Fruit fly (Drosophila melanogaster) whole organism, embryonic: ENCODE data around the gene janB.

ENCODE experiments used
- Bgb ChIP-seq: fragments of 200-800 bp; sonication (Bioruptor generic); IDR thresholded peaks from 2 replicates; pipeline ENCODE4 v1.3.6; 2022; ENCODE audit warnings: missing biosample characterization, missing genetic modification characterization; ENCODE audit not compliant: partially characterized antibody
- C15 ChIP-seq: fragments of 200-800 bp; sonication (Bioruptor generic); IDR thresholded peaks from 3 replicates; pipeline ENCODE4 v1.3.6; 2022; ENCODE audit warnings: missing biosample characterization, missing genetic modification characterization
- CG10147 ChIP-seq: fragments of 200-800 bp; sonication (Bioruptor generic); optimal IDR thresholded peaks from 2 replicates; lab custom pipeline; 2019; ENCODE audit warnings: missing biosample characterization, mild to moderate bottlenecking, missing genetic modification characterization, moderate library complexity
- CG10267 ChIP-seq: fragments of 200-800 bp; sonication (Bioruptor generic); optimal IDR thresholded peaks from 2 replicates; lab custom pipeline; 2018; ENCODE audit warnings: missing biosample characterization, mild to moderate bottlenecking, missing genetic modification characterization, moderate library complexity
- CG11695 ChIP-seq: fragments of 200-800 bp; sonication (Bioruptor generic); IDR thresholded peaks from 3 replicates; pipeline ENCODE4 v1.3.6; 2022; ENCODE audit warnings: missing biosample characterization, missing genetic modification characterization
- CG12071 ChIP-seq: fragments of 200-800 bp; sonication (Bioruptor generic); optimal IDR thresholded peaks from 3 replicates; lab custom pipeline; 2018; ENCODE audit warnings: missing biosample characterization, mild to moderate bottlenecking, missing genetic modification characterization
- CG12391 ChIP-seq: fragments of 200-800 bp; sonication (Bioruptor generic); optimal IDR thresholded peaks from 3 replicates; lab custom pipeline; 2018; ENCODE audit warnings: missing biosample characterization, mild to moderate bottlenecking, missing genetic modification characterization, moderate library complexity
- CG13624 ChIP-seq: fragments of 200-800 bp; sonication (Bioruptor generic); optimal IDR thresholded peaks from 2 replicates; lab custom pipeline; 2016; ENCODE audit warnings: missing biosample characterization, missing genetic modification characterization
- CG31441 ChIP-seq: fragments of 200-800 bp; sonication (Bioruptor generic); IDR thresholded peaks from 2 replicates; pipeline ENCODE4 v1.3.6; 2022; ENCODE audit warnings: missing biosample characterization, missing genetic modification characterization
- CG3726 ChIP-seq: fragments of 200-800 bp; sonication (Bioruptor generic); IDR thresholded peaks from 3 replicates; pipeline ENCODE4, ENCODE4 v1.3.6; 2022; ENCODE audit warnings: missing biosample characterization, missing genetic modification characterization
- CG4424 ChIP-seq: fragments of 200-800 bp; sonication (Bioruptor generic); optimal IDR thresholded peaks from 3 replicates; lab custom pipeline; 2016; ENCODE audit warnings: missing biosample characterization, missing genetic modification characterization
- CG5180 ChIP-seq: fragments of 200-800 bp; sonication (Bioruptor generic); optimal IDR thresholded peaks from 3 replicates; lab custom pipeline; 2017; ENCODE audit warnings: missing biosample characterization, missing genetic modification characterization, mild to moderate bottlenecking, moderate library complexity, missing genetic modification reagents
- CG7357 ChIP-seq: fragments of 200-800 bp; sonication (Bioruptor generic); IDR thresholded peaks from 3 replicates; pipeline ENCODE4 v1.3.6; 2022; ENCODE audit warnings: missing biosample characterization, missing genetic modification characterization
- Chrac-16 ChIP-seq: fragments of 200-800 bp; sonication (Bioruptor generic); optimal IDR thresholded peaks from 3 replicates; lab custom pipeline; 2016; ENCODE audit warnings: missing biosample characterization, missing genetic modification characterization
- Dad ChIP-seq: fragments of 200-800 bp; sonication (Bioruptor generic); optimal IDR thresholded peaks from 3 replicates; lab custom pipeline; 2016; ENCODE audit warnings: missing biosample characterization, missing genetic modification characterization
- E2f1 ChIP-seq: fragments of 200-800 bp; sonication (Bioruptor generic); IDR thresholded peaks from 2 replicates; pipeline ENCODE4 v1.3.6; 2022; ENCODE audit warnings: missing biosample characterization, missing genetic modification characterization
- Elba2 ChIP-seq: fragments of 200-800 bp; sonication (Bioruptor generic); optimal IDR thresholded peaks from 3 replicates; lab custom pipeline; 2016; ENCODE audit warnings: missing biosample characterization, missing genetic modification characterization
- Ets97D ChIP-seq: fragments of 200-800 bp; sonication (Bioruptor generic); optimal IDR thresholded peaks from 3 replicates; lab custom pipeline; 2016; ENCODE audit warnings: missing biosample characterization, missing genetic modification characterization
- Hr3 ChIP-seq: fragments of 200-800 bp; sonication (Bioruptor generic); optimal IDR thresholded peaks from 3 replicates; lab custom pipeline; 2016; ENCODE audit warnings: missing biosample characterization, missing genetic modification characterization
- Hr78 ChIP-seq, 2 experiments: fragments of 200-800 bp in 1 of 2; fragments of >200 bp in 1 of 2; sonication (Bioruptor generic) in 1 of 2; optimal IDR thresholded peaks; 2 replicates each; lab custom pipeline; 2017 to 2019; ENCODE audit warnings: missing biosample characterization in 2 of 2, missing genetic modification characterization in 2 of 2, mild to moderate bottlenecking in 1 of 2, moderate library complexity in 1 of 2
- Meics ChIP-seq: fragments of 200-800 bp; sonication (Bioruptor generic); optimal IDR thresholded peaks from 2 replicates; lab custom pipeline; 2017; ENCODE audit warnings: missing biosample characterization, mild to moderate bottlenecking, missing genetic modification characterization
- Nf-YB ChIP-seq: fragments of 200-800 bp; sonication (Bioruptor generic); optimal IDR thresholded peaks from 3 replicates; lab custom pipeline; 2019; ENCODE audit warnings: missing biosample characterization, mild to moderate bottlenecking, missing genetic modification characterization, moderate library complexity
- Poxn ChIP-seq: fragments of 200-800 bp; sonication (Bioruptor generic); IDR thresholded peaks from 2 replicates; pipeline ENCODE4 v1.3.6; 2022; ENCODE audit warnings: missing biosample characterization, missing genetic modification characterization
- Ravus ChIP-seq: fragments of 200-800 bp; sonication (Bioruptor generic); IDR thresholded peaks from 2 replicates; pipeline ENCODE4 v1.3.6; 2022; ENCODE audit warnings: missing biosample characterization, missing genetic modification characterization
- TFAM ChIP-seq: fragments of 200-800 bp; sonication (Bioruptor generic); optimal IDR thresholded peaks from 2 replicates; lab custom pipeline; 2017; ENCODE audit warnings: missing biosample characterization, missing genetic modification characterization, inconsistent platforms
- bigmax ChIP-seq: fragments of 200-800 bp; sonication (Bioruptor generic); optimal IDR thresholded peaks from 2 replicates; lab custom pipeline; 2018; ENCODE audit warnings: missing biosample characterization, mild to moderate bottlenecking, missing genetic modification characterization
- bowl ChIP-seq: fragments of 200-800 bp; sonication (Bioruptor generic); IDR thresholded peaks from 2 replicates; pipeline ENCODE4 v1.3.6; 2022; ENCODE audit warnings: missing biosample characterization, missing genetic modification characterization
- chif ChIP-seq, 2 experiments: fragments of 200-800 bp; sonication (Bioruptor generic); optimal IDR thresholded peaks; 3 replicates each; lab custom pipeline; 2016; ENCODE audit warnings: missing biosample characterization in 2 of 2, missing genetic modification characterization in 2 of 2
- corto ChIP-seq: fragments of 200-800 bp; sonication (Bioruptor generic); optimal IDR thresholded peaks from 2 replicates; lab custom pipeline; 2016; ENCODE audit warnings: missing biosample characterization, mild to moderate bottlenecking, missing genetic modification characterization, moderate library complexity
- da ChIP-seq: fragments of 200-800 bp; sonication (Bioruptor generic); optimal IDR thresholded peaks from 2 replicates; lab custom pipeline; 2016; ENCODE audit warnings: missing biosample characterization, missing genetic modification characterization
- danr ChIP-seq: fragments of 200-800 bp; sonication (Bioruptor generic); IDR thresholded peaks from 2 replicates; pipeline ENCODE4 v1.3.6; 2022; ENCODE audit warnings: missing biosample characterization, missing genetic modification characterization
- fd3F ChIP-seq: fragments of 200-800 bp; sonication (Bioruptor generic); optimal IDR thresholded peaks from 2 replicates; lab custom pipeline; 2018; ENCODE audit warnings: missing biosample characterization, mild to moderate bottlenecking, missing genetic modification characterization, moderate library complexity
- fd96Cb ChIP-seq: fragments of 200-800 bp; sonication (Bioruptor generic); optimal IDR thresholded peaks from 2 replicates; lab custom pipeline; 2018; ENCODE audit warnings: missing biosample characterization, mild to moderate bottlenecking, missing genetic modification characterization, moderate library complexity
- gro ChIP-seq: fragments of 200-800 bp; sonication (Bioruptor generic); optimal IDR thresholded peaks from 2 replicates; lab custom pipeline; 2016; ENCODE audit warnings: missing biosample characterization, missing genetic modification characterization
- ind ChIP-seq: fragments of 200-800 bp; sonication (Bioruptor generic); optimal IDR thresholded peaks from 3 replicates; lab custom pipeline; 2016; ENCODE audit warnings: missing biosample characterization, missing genetic modification characterization
- klu ChIP-seq: fragments of 200-800 bp; sonication (Bioruptor generic); IDR thresholded peaks from 2 replicates; pipeline ENCODE4 v1.3.6; 2022; ENCODE audit warnings: missing biosample characterization, missing genetic modification characterization
- lbe ChIP-seq: fragments of 200-800 bp; sonication (Bioruptor generic); optimal IDR thresholded peaks from 2 replicates; lab custom pipeline; 2016; ENCODE audit warnings: missing biosample characterization, mild to moderate bottlenecking, missing genetic modification characterization
- lola ChIP-seq, 3 experiments: fragments of >200 bp in 2 of 3; fragments of 200-800 bp in 1 of 3; sonication (Bioruptor generic) in 1 of 3; optimal IDR thresholded peaks; 2 replicates each; lab custom pipeline; 2017 to 2019; ENCODE audit warnings: missing biosample characterization in 3 of 3, missing genetic modification characterization in 3 of 3, mild to moderate bottlenecking in 1 of 3, moderate library complexity in 1 of 3
- odd ChIP-seq: fragments of 200-800 bp; sonication (Bioruptor generic); optimal IDR thresholded peaks from 2 replicates; lab custom pipeline; 2017; ENCODE audit warnings: missing biosample characterization, mild to moderate bottlenecking, missing genetic modification characterization
- onecut ChIP-seq: fragments of 200-800 bp; sonication (Bioruptor generic); IDR thresholded peaks from 2 replicates; pipeline ENCODE4 v1.3.6; 2022; ENCODE audit warnings: missing biosample characterization, missing genetic modification characterization
- pan ChIP-seq, 4 experiments: fragments of >200 bp in 3 of 4; fragments of 200-800 bp in 1 of 4; sonication (Bioruptor generic) in 1 of 4; optimal IDR thresholded peaks in 3 of 4; IDR thresholded peaks in 1 of 4; 2 replicates each; pipeline versions ENCODE4 v1.3.6 to Lab custom; 2017 to 2022; ENCODE audit warnings: missing biosample characterization in 2 of 4, missing genetic modification characterization in 2 of 4, mixed read lengths in 1 of 4
- pfk ChIP-seq: fragments of 200-800 bp; sonication (Bioruptor generic); optimal IDR thresholded peaks from 2 replicates; lab custom pipeline; 2018; ENCODE audit warnings: missing biosample characterization, mild to moderate bottlenecking, missing genetic modification characterization, moderate library complexity
- prd ChIP-seq, 3 experiments: fragments of >200 bp in 2 of 3; fragments of 200-800 bp in 1 of 3; sonication (Bioruptor generic) in 1 of 3; optimal IDR thresholded peaks in 2 of 3; IDR thresholded peaks in 1 of 3; 2 replicates in 2 of 3; 3 replicates in 1 of 3; pipeline versions ENCODE4 v1.3.6 to Lab custom; 2017 to 2022; ENCODE audit warnings: missing biosample characterization in 1 of 3, missing genetic modification characterization in 1 of 3
- repo ChIP-seq: fragments of 200-800 bp; sonication (Bioruptor generic); optimal IDR thresholded peaks from 2 replicates; lab custom pipeline; 2016; ENCODE audit warnings: missing biosample characterization, missing genetic modification characterization
- schlank ChIP-seq: fragments of 200-800 bp; sonication (Bioruptor generic); optimal IDR thresholded peaks from 2 replicates; lab custom pipeline; 2018; ENCODE audit warnings: missing biosample characterization, mild to moderate bottlenecking, missing genetic modification characterization
- sna ChIP-seq: fragments of 200-800 bp; sonication (Bioruptor generic); IDR thresholded peaks from 2 replicates; pipeline ENCODE4 v1.3.6; 2022; ENCODE audit warnings: missing biosample characterization, missing genetic modification characterization; ENCODE audit not compliant: partially characterized antibody
- tin ChIP-seq: fragments of 200-800 bp; sonication (Bioruptor generic); optimal IDR thresholded peaks from 3 replicates; lab custom pipeline; 2016; ENCODE audit warnings: missing biosample characterization, missing genetic modification characterization
- trh ChIP-seq: fragments of 200-800 bp; sonication (Bioruptor generic); optimal IDR thresholded peaks from 2 replicates; lab custom pipeline; 2016; ENCODE audit warnings: missing biosample characterization, missing genetic modification characterization

janB gene

dm6 chr3R:30058057-30058868 is 19.7 kb upstream of the janB start, which contains the start of gene sima (continued):
- no peak for TF ChIP-seq gro (GFP tag; lab: Kevin White, UChicago)
- TF ChIP-seq CG31441 (GFP tag; lab: Robert Waterston, UW), result no peak
- TF ChIP-seq bowl (GFP tag; lab: Robert Waterston, UW), result no peak
- TF ChIP-seq onecut, result peak; percentile 62
- TF ChIP-seq CG10267 (tag; lab: Kevin White, UChicago), result peak; percentile 3
- TF ChIP-seq lola (GFP tag; optimal IDR thresholded peaks at IDR 0.05; lab: Kevin White, UChicago), result no peak
- no peak for TF ChIP-seq CG3726 (GFP tag; lab: Robert Waterston, UW)
- no peak for TF ChIP-seq bigmax (GFP tag; lab: Kevin White, UChicago)
- peak; percentile 4 to 18 for TF ChIP-seq chif (GFP tag; optimal IDR thresholded peaks at IDR 0.05; lab: Kevin White, UChicago)
- TF ChIP-seq pfk, result peak; percentile 9
- peak; percentile 17 for TF ChIP-seq ind (GFP tag; lab: Kevin White, UChicago)
- no peak for TF ChIP-seq da (GFP tag; lab: Kevin White, UChicago)
- no peak for TF ChIP-seq schlank (tag; lab: Kevin White, UChicago)
- TF ChIP-seq CG7357, result no peak
- TF ChIP-seq Ravus (GFP tag; lab: Robert Waterston, UW), result no peak
- no peak for TF ChIP-seq trh (GFP tag; lab: Kevin White, UChicago)
- peak; percentile 28 for TF ChIP-seq CG10147
- TF ChIP-seq pan (optimal IDR thresholded peaks at IDR 0.05; lab: Kevin White, UChicago), result no peak
- peak in 1 of 2 experiments; percentile 65 for TF ChIP-seq pan (GFP tag; optimal IDR thresholded peaks at IDR 0.05 in 1 of 2, IDR thresholded peaks at IDR 0.05 in 1 of 2)
- TF ChIP-seq corto, result no peak
- no peak for TF ChIP-seq prd (optimal IDR thresholded peaks at IDR 0.05; lab: Kevin White, UChicago)
- TF ChIP-seq prd (GFP tag; IDR thresholded peaks at IDR 0.05; lab: Robert Waterston, UW), result peak; percentile 53; the same call in 1 of the 3 replicates
- peak; percentile 97 for TF ChIP-seq Elba2 (GFP tag; lab: Kevin White, UChicago)
- TF ChIP-seq odd, result no peak
- peak; percentile 31 for TF ChIP-seq Bgb
- TF ChIP-seq CG4424 (GFP tag; lab: Kevin White, UChicago), result peak; percentile 10
- peak; percentile 3 for TF ChIP-seq lbe (GFP tag; lab: Kevin White, UChicago)
- peak; percentile 17 for TF ChIP-seq tin
- TF ChIP-seq Hr78 (GFP tag; optimal IDR thresholded peaks at IDR 0.05; lab: Kevin White, UChicago), result no peak
- no peak for TF ChIP-seq sna
- TF ChIP-seq Dad (GFP tag; lab: Kevin White, UChicago), result peak; percentile 14
- no peak for TF ChIP-seq danr
- TF ChIP-seq CG13624 (GFP tag; lab: Kevin White, UChicago), result peak; percentile 58
- no peak for TF ChIP-seq C15 (GFP tag; lab: Robert Waterston, UW)
- no peak for TF ChIP-seq TFAM (GFP tag; lab: Kevin White, UChicago)
- TF ChIP-seq fd96Cb (tag; lab: Kevin White, UChicago), result no peak
- 0 out of 3 replicates have a peak, but pooled peaks have one; percentile 34 for TF ChIP-seq CG11695 (GFP tag; lab: Robert Waterston, UW)
- peak; percentile 1 for TF ChIP-seq CG12071 (GFP tag; lab: Kevin White, UChicago)
- no peak for TF ChIP-seq repo
- peak; percentile 69 for TF ChIP-seq Ets97D (GFP tag; lab: Kevin White, UChicago)
- TF ChIP-seq Chrac-16 (GFP tag; lab: Kevin White, UChicago), result peak; percentile 43
- TF ChIP-seq Nf-YB (GFP tag; lab: Kevin White, UChicago), result peak; percentile 18
- no peak for TF ChIP-seq klu
- peak; percentile 43; the same call in 1 of the 2 replicates for TF ChIP-seq E2f1 (GFP tag; lab: Robert Waterston, UW)
- peak; percentile 55 for TF ChIP-seq Meics
- TF ChIP-seq CG12391 (tag; lab: Kevin White, UChicago), result peak; percentile 38
- no peak for TF ChIP-seq CG5180 (GFP tag; lab: Kevin White, UChicago)
- no peak for TF ChIP-seq Poxn (GFP tag; lab: Robert Waterston, UW)
- TF ChIP-seq Hr3 (GFP tag; lab: Kevin White, UChicago), result peak; percentile 9
- no peak for TF ChIP-seq fd3F (GFP tag; lab: Kevin White, UChicago)
